Worm (Caenorhabditis elegans) whole organism, L1 larva: Measurements from ENCODE around the gene srd-63.

Source experiments
- C04F5.9 ChIP-seq: sonication (generic microtip); optimal IDR thresholded peaks from 2 replicates; lab custom pipeline; 2016; ENCODE audit warnings: missing genetic modification characterization, missing compliant biosample characterization
- C16A3.4 ChIP-seq: fragments of 150-350 bp; optimal IDR thresholded peaks from 2 replicates; lab custom pipeline; 2014; ENCODE audit warnings: missing biosample characterization, missing genetic modification characterization
- C34B4.2 ChIP-seq: sonication (generic microtip); optimal IDR thresholded peaks from 2 replicates; lab custom pipeline; 2017; ENCODE audit warnings: mild to moderate bottlenecking, missing genetic modification characterization, missing compliant biosample characterization
- Y116A8C.19 ChIP-seq: sonication (generic microtip); optimal IDR thresholded peaks from 2 replicates; lab custom pipeline; 2016; ENCODE audit warnings: missing compliant biosample characterization, missing genetic modification characterization, borderline replicate concordance
- aha-1 ChIP-seq: fragments of 150-350 bp; optimal IDR thresholded peaks from 2 replicates; lab custom pipeline; 2014; ENCODE audit warnings: missing biosample characterization, missing genetic modification characterization
- alr-1 ChIP-seq: fragments of 200-800 bp; sonication (Bioruptor generic); optimal IDR thresholded peaks from 2 replicates; lab custom pipeline; 2018; ENCODE audit warnings: borderline replicate concordance, mild to moderate bottlenecking, missing genetic modification characterization, missing compliant biosample characterization
- ama-1 ChIP-seq: fragments of 150-350 bp; optimal IDR thresholded peaks from 2 replicates; lab custom pipeline; 2014
- blmp-1 ChIP-seq: fragments of 150-350 bp; optimal IDR thresholded peaks from 2 replicates; lab custom pipeline; 2014; ENCODE audit warnings: missing biosample characterization, missing genetic modification characterization
- ceh-63 ChIP-seq: fragments of 200-800 bp; sonication (Bioruptor generic); optimal IDR thresholded peaks from 2 replicates; lab custom pipeline; 2018; ENCODE audit warnings: mild to moderate bottlenecking, missing genetic modification characterization, missing compliant biosample characterization
- ceh-8 ChIP-seq: fragments of 200-800 bp; sonication (Bioruptor generic); optimal IDR thresholded peaks from 2 replicates; lab custom pipeline; 2018; ENCODE audit warnings: mild to moderate bottlenecking, missing genetic modification characterization, moderate library complexity, missing compliant biosample characterization
- ceh-82 ChIP-seq, 3 experiments: fragments of 150-350 bp in 1 of 3; sonication (generic microtip) in 2 of 3; optimal IDR thresholded peaks; 2 replicates each; lab custom pipeline; 2014 to 2017; ENCODE audit warnings: missing biosample characterization in 3 of 3, missing genetic modification characterization in 3 of 3
- ceh-90 ChIP-seq: sonication (generic microtip); optimal IDR thresholded peaks from 2 replicates; lab custom pipeline; 2016; ENCODE audit warnings: missing genetic modification characterization, missing compliant biosample characterization
- ces-1 ChIP-seq: fragments of 150-350 bp; optimal IDR thresholded peaks from 2 replicates; lab custom pipeline; 2014; ENCODE audit warnings: missing biosample characterization, missing genetic modification reagents, missing genetic modification characterization
- dpl-1 ChIP-seq, 3 experiments: fragments of 150-350 bp in 2 of 3; sonication (generic microtip) in 1 of 3; optimal IDR thresholded peaks; 2 replicates each; lab custom pipeline; 2014 to 2017; ENCODE audit warnings: missing biosample characterization in 3 of 3, missing genetic modification characterization in 3 of 3, missing genetic modification reagents in 3 of 3
- efl-3 ChIP-seq: fragments of 200-800 bp; sonication (Bioruptor generic); optimal IDR thresholded peaks from 2 replicates; lab custom pipeline; 2018; ENCODE audit warnings: mild to moderate bottlenecking, missing genetic modification characterization, missing compliant biosample characterization
- egl-13 ChIP-seq: sonication (generic microtip); optimal IDR thresholded peaks from 2 replicates; lab custom pipeline; 2016; ENCODE audit warnings: missing genotype, missing genetic modification reagents, missing genetic modification characterization, missing compliant biosample characterization
- egl-27 ChIP-seq, 2 experiments: fragments of 150-350 bp in 1 of 2; sonication (generic microtip); optimal IDR thresholded peaks; 3 replicates each; lab custom pipeline; 2017 to 2018; ENCODE audit warnings: missing biosample characterization in 2 of 2, missing genetic modification characterization in 2 of 2, missing genetic modification reagents in 2 of 2
- elt-3 ChIP-seq, 6 experiments: fragments of 150-350 bp in 1 of 6; sonication (generic microtip); optimal IDR thresholded peaks; 2 replicates each; lab custom pipeline; 2017 to 2018; ENCODE audit warnings: missing biosample characterization in 6 of 6, missing genetic modification characterization in 6 of 6, inconsistent platforms in 1 of 6
- ets-5 ChIP-seq: fragments of 200-800 bp; sonication (Bioruptor generic); IDR thresholded peaks from 2 replicates; pipeline ENCODE4 v1.3.6; 2022; ENCODE audit warnings: missing genetic modification characterization, missing compliant biosample characterization
- fkh-10 ChIP-seq: sonication (generic microtip); optimal IDR thresholded peaks from 2 replicates; lab custom pipeline; 2017; ENCODE audit warnings: missing biosample characterization, missing genetic modification reagents, missing genetic modification characterization
- hlh-4 ChIP-seq: sonication (generic microtip); optimal IDR thresholded peaks from 2 replicates; lab custom pipeline; 2016; ENCODE audit warnings: mild to moderate bottlenecking, missing genetic modification characterization, missing compliant biosample characterization
- irx-1 ChIP-seq: sonication (generic microtip); optimal IDR thresholded peaks from 2 replicates; lab custom pipeline; 2016; ENCODE audit warnings: missing genetic modification characterization, missing compliant biosample characterization
- jun-1 ChIP-seq: fragments of 150-350 bp; optimal IDR thresholded peaks from 2 replicates; lab custom pipeline; 2014; ENCODE audit warnings: missing biosample characterization, missing genetic modification reagents, missing genetic modification characterization
- lin-13 ChIP-seq: fragments of 150-350 bp; optimal IDR thresholded peaks from 2 replicates; lab custom pipeline; 2014; ENCODE audit warnings: missing biosample characterization, missing genetic modification reagents, missing genetic modification characterization
- lin-14 ChIP-seq: fragments of 200-800 bp; sonication (Bioruptor generic); optimal IDR thresholded peaks from 2 replicates; lab custom pipeline; 2018; ENCODE audit warnings: mild to moderate bottlenecking, missing genetic modification characterization, moderate library complexity, missing compliant biosample characterization
- lin-35 ChIP-seq, 2 experiments: fragments of 150-350 bp; optimal IDR thresholded peaks; 2 replicates each; lab custom pipeline; 2014; ENCODE audit warnings: missing biosample characterization in 2 of 2, missing genetic modification characterization in 2 of 2, missing genetic modification reagents in 2 of 2
- lin-39 ChIP-seq: fragments of 150-350 bp; optimal IDR thresholded peaks from 2 replicates; lab custom pipeline; 2014; ENCODE audit warnings: missing biosample characterization, missing genetic modification reagents, missing genetic modification characterization
- lsy-2 ChIP-seq, 2 experiments: fragments of 150-350 bp; optimal IDR thresholded peaks; 2 replicates each; lab custom pipeline; 2014; ENCODE audit warnings: missing biosample characterization in 2 of 2, missing genetic modification characterization in 2 of 2
- mdl-1 ChIP-seq, 2 experiments: fragments of 150-350 bp; optimal IDR thresholded peaks; 2 replicates each; lab custom pipeline; 2014 to 2017; ENCODE audit warnings: missing biosample characterization in 2 of 2, missing genetic modification characterization in 2 of 2, inconsistent platforms in 1 of 2
- mef-2 ChIP-seq: fragments of 150-350 bp; optimal IDR thresholded peaks from 2 replicates; lab custom pipeline; 2014; ENCODE audit warnings: missing biosample characterization, missing genetic modification characterization
- nhr-12 ChIP-seq: sonication (generic microtip); optimal IDR thresholded peaks from 2 replicates; lab custom pipeline; 2017; ENCODE audit warnings: missing biosample characterization, missing genetic modification characterization
- nhr-19 ChIP-seq: fragments of 200-800 bp; sonication (Bioruptor generic); conservative IDR thresholded peaks from 2 replicates; pipeline ENCODE4 v1.3.6; 2022; ENCODE audit warnings: missing genetic modification characterization, missing compliant biosample characterization
- nhr-47 ChIP-seq: sonication (generic microtip); optimal IDR thresholded peaks from 2 replicates; lab custom pipeline; 2016; ENCODE audit warnings: mild to moderate bottlenecking, missing genetic modification characterization, moderate library complexity, missing compliant biosample characterization
- nhr-84 ChIP-seq: sonication (generic microtip); optimal IDR thresholded peaks from 2 replicates; lab custom pipeline; 2017; ENCODE audit warnings: missing biosample characterization, missing genetic modification characterization
- nhr-90 ChIP-seq: sonication (generic microtip); optimal IDR thresholded peaks from 2 replicates; lab custom pipeline; 2016; ENCODE audit warnings: mild to moderate bottlenecking, missing genetic modification characterization, missing compliant biosample characterization; ENCODE audit not compliant: poor library complexity
- pax-3 ChIP-seq: fragments of 200-800 bp; sonication (Bioruptor generic); optimal IDR thresholded peaks from 2 replicates; lab custom pipeline; 2018; ENCODE audit warnings: mild to moderate bottlenecking, missing genetic modification characterization, moderate library complexity, missing compliant biosample characterization
- pqm-1 ChIP-seq: sonication (generic microtip); optimal IDR thresholded peaks from 3 replicates; lab custom pipeline; 2017; ENCODE audit warnings: missing biosample characterization, missing genetic modification characterization
- rnt-1 ChIP-seq: sonication (generic microtip); optimal IDR thresholded peaks from 2 replicates; lab custom pipeline; 2016; ENCODE audit warnings: mild to moderate bottlenecking, missing genetic modification characterization, moderate library complexity, missing compliant biosample characterization
- snpc-4 ChIP-seq: fragments of 150-350 bp; optimal IDR thresholded peaks from 2 replicates; lab custom pipeline; 2014; ENCODE audit warnings: missing biosample characterization, missing genetic modification characterization
- sptf-1 ChIP-seq: fragments of 150-350 bp; optimal IDR thresholded peaks from 2 replicates; lab custom pipeline; 2014; ENCODE audit warnings: missing biosample characterization, missing genetic modification characterization
- swsn-7 ChIP-seq: sonication (generic microtip); optimal IDR thresholded peaks from 2 replicates; lab custom pipeline; 2016; ENCODE audit warnings: missing genetic modification characterization, missing compliant biosample characterization
- tbx-2 ChIP-seq: sonication (generic microtip); optimal IDR thresholded peaks from 2 replicates; lab custom pipeline; 2016; ENCODE audit warnings: missing genetic modification characterization, missing compliant biosample characterization
- tlp-1 ChIP-seq: fragments of 150-350 bp; optimal IDR thresholded peaks from 2 replicates; lab custom pipeline; 2014; ENCODE audit warnings: missing biosample characterization, missing genetic modification characterization
- unc-130 ChIP-seq: fragments of 150-350 bp; optimal IDR thresholded peaks from 2 replicates; lab custom pipeline; 2017; ENCODE audit warnings: missing biosample characterization, missing genetic modification characterization, inconsistent platforms
- unc-30 ChIP-seq: sonication (generic microtip); optimal IDR thresholded peaks from 2 replicates; lab custom pipeline; 2017; ENCODE audit warnings: missing biosample characterization, missing genetic modification characterization
- unc-98 ChIP-seq: fragments of 200-800 bp; sonication (Bioruptor generic); IDR thresholded peaks from 2 replicates; pipeline ENCODE4 v1.3.6; 2022; ENCODE audit warnings: missing genetic modification characterization, missing compliant biosample characterization
- zip-4 ChIP-seq: fragments of 200-800 bp; sonication (Bioruptor generic); optimal IDR thresholded peaks from 2 replicates; lab custom pipeline; 2018; ENCODE audit warnings: mild to moderate bottlenecking, missing genetic modification characterization, moderate library complexity, missing compliant biosample characterization

The srd-63 gene

DNA sequence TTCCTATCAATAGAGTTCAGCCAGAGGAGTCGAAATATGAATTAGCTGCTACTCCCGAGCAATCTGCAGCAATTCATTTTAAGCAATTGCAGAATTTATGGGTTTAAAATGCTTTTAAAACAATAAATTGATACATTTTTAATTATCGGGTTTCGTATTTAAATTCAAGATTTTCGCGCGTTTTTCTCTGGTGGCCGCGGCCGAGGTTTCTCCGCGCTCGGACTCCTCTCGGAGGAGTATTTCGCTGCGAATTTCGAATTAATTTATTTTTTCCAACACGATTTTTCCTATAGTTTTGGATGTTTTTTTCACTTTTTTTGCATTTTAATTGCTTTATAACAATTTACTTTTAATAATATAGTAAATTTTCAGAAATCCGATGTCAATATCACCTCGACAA is 7.9 kb upstream of the srd-63 start, which contains the start of gene F13A7.14 (continued):
- no peak for TF ChIP-seq aha-1 (tag; lab: Kevin White, UChicago)
- TF ChIP-seq sptf-1 (tag; lab: Kevin White, UChicago), result no peak
- TF ChIP-seq irx-1, result peak; percentile 96
- TF ChIP-seq tbx-2 (tag; lab: Kevin White, UChicago), result peak; percentile 96
- TF ChIP-seq mdl-1 (tag; optimal IDR thresholded peaks at IDR 0.05; lab: Kevin White, UChicago), result peak in 1 of 2 experiments; percentile 47
- peak; percentile 68 to 81 (median 70) for TF ChIP-seq ceh-82 (tag; optimal IDR thresholded peaks at IDR 0.05; lab: Kevin White, UChicago)
- no peak for TF ChIP-seq fkh-10 (GFP tag; lab: Kevin White, UChicago)
- peak; percentile 84 for TF ChIP-seq snpc-4 (tag; lab: Kevin White, UChicago)
- TF ChIP-seq Y116A8C.19 (tag; lab: Kevin White, UChicago), result peak; percentile 83
- no peak for TF ChIP-seq mef-2 (tag; lab: Kevin White, UChicago)
- peak; percentile 89 for TF ChIP-seq swsn-7 (tag; lab: Kevin White, UChicago)
- TF ChIP-seq nhr-19 (GFP tag; lab: Robert Waterston, UW), result peak; percentile 91
- TF ChIP-seq egl-27 (tag; optimal IDR thresholded peaks at IDR 0.05; lab: Kevin White, UChicago), result no peak
- peak; percentile 61 for TF ChIP-seq ceh-8
- TF ChIP-seq C16A3.4 (tag; lab: Kevin White, UChicago), result peak; percentile 76
- peak; percentile 91 for TF ChIP-seq unc-98 (GFP tag; lab: Robert Waterston, UW)
- TF ChIP-seq zip-4 (GFP tag; lab: Kevin White, UChicago), result peak; percentile 80
- TF ChIP-seq lin-35 (GFP tag; optimal IDR thresholded peaks at IDR 0.05; lab: Kevin White, UChicago), result peak; percentile 96 to 97
- no peak for TF ChIP-seq ets-5 (GFP tag; lab: Robert Waterston, UW)
- peak; percentile 79 to 89 for TF ChIP-seq lsy-2 (tag; optimal IDR thresholded peaks at IDR 0.05; lab: Kevin White, UChicago)
- peak; percentile 95 to 98 (median 97) for TF ChIP-seq dpl-1 (GFP tag; optimal IDR thresholded peaks at IDR 0.05; lab: Kevin White, UChicago)
- no peak for TF ChIP-seq pqm-1 (tag; lab: Kevin White, UChicago)
- TF ChIP-seq lin-13, result peak; percentile 66
- TF ChIP-seq ces-1 (GFP tag; lab: Kevin White, UChicago), result no peak
- TF ChIP-seq nhr-47 (tag; lab: Kevin White, UChicago), result peak; percentile 95
- TF ChIP-seq alr-1, result no peak
- peak; percentile 82 for TF ChIP-seq hlh-4 (tag; lab: Kevin White, UChicago)
- peak; percentile 32 for TF ChIP-seq ceh-63 (GFP tag; lab: Kevin White, UChicago)
- peak; percentile 54 for TF ChIP-seq jun-1
- TF ChIP-seq nhr-84 (tag; lab: Kevin White, UChicago), result no peak
- TF ChIP-seq pax-3 (tag; lab: Kevin White, UChicago), result peak; percentile 94
- TF ChIP-seq efl-3 (GFP tag; lab: Kevin White, UChicago), result peak; percentile 79
- peak; percentile 88 for TF ChIP-seq C04F5.9 (tag; lab: Kevin White, UChicago)
- peak; percentile 97 for TF ChIP-seq nhr-90 (tag; lab: Kevin White, UChicago)
- peak; percentile 94 for TF ChIP-seq egl-13 (tag; lab: Kevin White, UChicago)
- peak; percentile 79 for TF ChIP-seq unc-130
- no peak for TF ChIP-seq C34B4.2
- no peak for TF ChIP-seq unc-30 (tag; lab: Kevin White, UChicago)
- no peak for TF ChIP-seq tlp-1 (tag; lab: Kevin White, UChicago)
- TF ChIP-seq lin-14 (GFP tag; lab: Kevin White, UChicago), result peak; percentile 82
- TF ChIP-seq nhr-12 (tag; lab: Kevin White, UChicago), result no peak

DNA sequence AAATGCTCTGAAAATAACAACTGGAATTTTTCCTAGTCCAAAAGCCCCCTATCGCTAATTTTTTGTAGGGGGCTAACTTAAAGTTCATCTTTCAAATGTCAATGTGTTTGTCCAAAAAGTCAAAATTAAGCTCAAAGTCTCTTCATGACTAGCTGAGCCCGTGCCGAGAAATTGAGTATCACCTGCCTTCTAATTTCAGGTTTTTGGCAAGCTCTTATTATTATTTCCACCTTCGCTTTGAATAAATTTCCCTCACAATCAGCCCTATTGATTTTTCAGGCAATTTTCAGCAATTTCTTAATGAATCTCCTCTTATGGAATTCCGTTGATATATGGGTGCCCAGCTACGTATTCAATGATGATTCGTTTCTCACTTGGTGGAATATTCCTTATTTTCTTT is 5.8 kb upstream of the srd-63 start, which contains the start of gene sre-36:
sre-36 (plus strand) TSS at position 301 of the 400 bp plus-strand sequence.
- TF ChIP-seq ceh-90 (tag; lab: Kevin White, UChicago), result no peak
- no peak for TF ChIP-seq rnt-1
- no peak for TF ChIP-seq ama-1
- TF ChIP-seq elt-3 (tag; optimal IDR thresholded peaks at IDR 0.05; lab: Kevin White, UChicago), result no peak
- no peak for TF ChIP-seq blmp-1 (tag; lab: Kevin White, UChicago)
- no peak for TF ChIP-seq mdl-1 (tag; optimal IDR thresholded peaks at IDR 0.05; lab: Kevin White, UChicago)
- TF ChIP-seq lin-39, result no peak
